In genomic region chr2L:2855773-2856615, dm6 we compare ENCODE assay signal across 1 fruit fly cellular context.
TF ChIP-seq lines count a peak whose summit lies in the region.

Gene CG3104, minus strand, starts transcription at chr2L:2855778.
Gene RpS21, plus strand, starts transcription at chr2L:2856070.

TF ChIP-seq in whole organism, embryonic, 481 proteins besides CTCF, POLR2A, EP300 and RAD21 (continued from another document and continues in another):
- TF ChIP-seq CG14441 (GFP tag; IDR thresholded peaks at IDR 0.05; lab: Robert Waterston, UW) (peak; percentile 88), CG6175 (GFP tag; IDR thresholded peaks at IDR 0.05; lab: Robert Waterston, UW) (peak; percentile 87), Trl (optimal IDR thresholded peaks at IDR 0.05; lab: Kevin White, UChicago) (no peak), Trl (GFP tag; optimal IDR thresholded peaks at IDR 0.05; lab: Kevin White, UChicago) (peak; percentile 93), zen (tag; optimal IDR thresholded peaks at IDR 0.05; lab: Kevin White, UChicago) (peak; percentile 61), CG17829 (tag; optimal IDR thresholded peaks at IDR 0.05; lab: Kevin White, UChicago) (peak; percentile 82), Gsc (GFP tag; IDR thresholded peaks at IDR 0.05; lab: Robert Waterston, UW) (no peak), emc (GFP tag; optimal IDR thresholded peaks at IDR 0.05; lab: Kevin White, UChicago) (peak; percentile 88), CG6683 (GFP tag; optimal IDR thresholded peaks at IDR 0.05; lab: Kevin White, UChicago) (peak; percentile 61), CG9876 (GFP tag; optimal IDR thresholded peaks at IDR 0.05; lab: Kevin White, UChicago) (peak; percentile 93), Hr51 (GFP tag; optimal IDR thresholded peaks at IDR 0.05; lab: Kevin White, UChicago) (peak; percentile 53 to 83), CG2875 (GFP tag; optimal IDR thresholded peaks at IDR 0.05; lab: Kevin White, UChicago) (peak; percentile 77), Usf (GFP tag; optimal IDR thresholded peaks at IDR 0.05; lab: Kevin White, UChicago) (peak; percentile 85), CG12769 (tag; optimal IDR thresholded peaks at IDR 0.05; lab: Kevin White, UChicago) (peak; percentile 38), vnd (GFP tag; IDR thresholded peaks at IDR 0.05; lab: Robert Waterston, UW; ENCODE audit: partially characterized antibody) (no peak), CG11723 (GFP tag; optimal IDR thresholded peaks at IDR 0.05; lab: Kevin White, UChicago) (peak; percentile 88), repo (GFP tag; optimal IDR thresholded peaks at IDR 0.05; lab: Kevin White, UChicago) (peak; percentile 80), Hand (GFP tag; optimal IDR thresholded peaks at IDR 0.05; lab: Kevin White, UChicago) (peak; percentile 15), Oaz (GFP tag; IDR thresholded peaks at IDR 0.05; lab: Robert Waterston, UW) (peak; percentile 75), Fer2 (tag; optimal IDR thresholded peaks at IDR 0.05; lab: Kevin White, UChicago) (peak; percentile 74), Xrp1 (GFP tag; IDR thresholded peaks at IDR 0.05; lab: Robert Waterston, UW) (peak; percentile 60), CG6272 (GFP tag; IDR thresholded peaks at IDR 0.05; lab: Robert Waterston, UW) (peak; percentile 68), B-H1 (GFP tag; IDR thresholded peaks at IDR 0.05; lab: Robert Waterston, UW) (peak; percentile 76), CG7928 (GFP tag; optimal IDR thresholded peaks at IDR 0.05; lab: Kevin White, UChicago) (peak; percentile 68), CG8089 (GFP tag; optimal IDR thresholded peaks at IDR 0.05; lab: Kevin White, UChicago) (peak; percentile 83), CG33557 (GFP tag; optimal IDR thresholded peaks at IDR 0.05; lab: Kevin White, UChicago) (peak; percentile 73), CG11696 (GFP tag; IDR thresholded peaks at IDR 0.05; lab: Robert Waterston, UW) (peak; percentile 66), CG32767 (GFP tag; IDR thresholded peaks at IDR 0.05; lab: Robert Waterston, UW) (peak; percentile 63; the same call in 1 of the 2 replicates), CG11093 (GFP tag; IDR thresholded peaks at IDR 0.05; lab: Robert Waterston, UW) (peak; percentile 62; the same call in 2 of the 3 replicates), CG12299 (tag; optimal IDR thresholded peaks at IDR 0.05; lab: Kevin White, UChicago) (peak; percentile 44), Poxn (GFP tag; IDR thresholded peaks at IDR 0.05; lab: Robert Waterston, UW) (0 out of 2 replicates have a peak, but pooled peaks have one; percentile 55), CG7987 (GFP tag; optimal IDR thresholded peaks at IDR 0.05; lab: Kevin White, UChicago) (peak; percentile 96), CG4820 (GFP tag; optimal IDR thresholded peaks at IDR 0.05; lab: Kevin White, UChicago) (peak; percentile 72), NC2α (GFP tag; optimal IDR thresholded peaks at IDR 0.05; lab: Kevin White, UChicago) (peak; percentile 64), sr (GFP tag; IDR thresholded peaks at IDR 0.05; lab: Robert Waterston, UW) (peak; percentile 91), CG15601 (tag; optimal IDR thresholded peaks at IDR 0.05; lab: Kevin White, UChicago) (peak; percentile 87), CG6254 (GFP tag; optimal IDR thresholded peaks at IDR 0.05; lab: Kevin White, UChicago) (peak; percentile 46), Camta (GFP tag; optimal IDR thresholded peaks at IDR 0.05; lab: Kevin White, UChicago) (peak; percentile 88), cwo (GFP tag; optimal IDR thresholded peaks at IDR 0.05; lab: Kevin White, UChicago) (peak; percentile 63), dpn (GFP tag; optimal IDR thresholded peaks at IDR 0.05; lab: Kevin White, UChicago) (peak; percentile 79 to 87), CG1024 (GFP tag; IDR thresholded peaks at IDR 0.05; lab: Robert Waterston, UW) (peak; percentile 92), dmrt11E (tag; optimal IDR thresholded peaks at IDR 0.05; lab: Kevin White, UChicago) (peak; percentile 65), CG12104 (GFP tag; optimal IDR thresholded peaks at IDR 0.05; lab: Kevin White, UChicago) (peak; percentile 87), Lhr (GFP tag; optimal IDR thresholded peaks at IDR 0.05; lab: Kevin White, UChicago) (peak; percentile 96), CG17328 (GFP tag; IDR thresholded peaks at IDR 0.05; lab: Robert Waterston, UW) (peak; percentile 92), CG12942 (GFP tag; optimal IDR thresholded peaks at IDR 0.05; lab: Kevin White, UChicago) (peak; percentile 76), CG10321 (GFP tag; IDR thresholded peaks at IDR 0.05; lab: Robert Waterston, UW) (peak; percentile 71; the same call in 1 of the 2 replicates), CG8944 (GFP tag; optimal IDR thresholded peaks at IDR 0.05; lab: Kevin White, UChicago) (peak; percentile 83), CG6689 (GFP tag; IDR thresholded peaks at IDR 0.05; lab: Robert Waterston, UW) (peak; percentile 62), CG16779 (GFP tag; IDR thresholded peaks at IDR 0.05; lab: Robert Waterston, UW) (peak; percentile 94), pita (GFP tag; optimal IDR thresholded peaks at IDR 0.05; lab: Kevin White, UChicago) (no peak), Dfd (GFP tag; optimal IDR thresholded peaks at IDR 0.05; lab: Kevin White, UChicago) (no peak), hkb (optimal IDR thresholded peaks at IDR 0.05; lab: Kevin White, UChicago) (peak; percentile 87), hkb (GFP tag; IDR thresholded peaks at IDR 0.05; lab: Robert Waterston, UW) (peak; percentile 65; the same call in 1 of the 2 replicates), pb (GFP tag; optimal IDR thresholded peaks at IDR 0.05; lab: Kevin White, UChicago) (peak; percentile 71), CG7839 (tag; optimal IDR thresholded peaks at IDR 0.05; lab: Kevin White, UChicago) (peak; percentile 75), CG4707 (GFP tag; optimal IDR thresholded peaks at IDR 0.05; lab: Kevin White, UChicago) (peak; percentile 69), eyg (GFP tag; optimal IDR thresholded peaks at IDR 0.05; lab: Kevin White, UChicago) (peak; percentile 84), HHEX (GFP tag; optimal IDR thresholded peaks at IDR 0.05; lab: Kevin White, UChicago) (peak; percentile 93), sug (tag; optimal IDR thresholded peaks at IDR 0.05; lab: Kevin White, UChicago) (peak; percentile 86), klu (GFP tag; IDR thresholded peaks at IDR 0.05; lab: Robert Waterston, UW) (peak; percentile 72), psq (GFP tag; optimal IDR thresholded peaks at IDR 0.05; lab: Kevin White, UChicago) (peak; percentile 64), chn (GFP tag; optimal IDR thresholded peaks at IDR 0.05; lab: Kevin White, UChicago) (peak; percentile 77), CG14014 (GFP tag; IDR thresholded peaks at IDR 0.05; lab: Robert Waterston, UW) (peak; percentile 86), CG1792 (GFP tag; optimal IDR thresholded peaks at IDR 0.05; lab: Kevin White, UChicago) (peak; percentile 80), Myb (GFP tag; optimal IDR thresholded peaks at IDR 0.05; lab: Kevin White, UChicago) (peak; percentile 65), Bgb (GFP tag; IDR thresholded peaks at IDR 0.05; lab: Robert Waterston, UW; ENCODE audit: partially characterized antibody) (peak; percentile 29), CG18619 (GFP tag; optimal IDR thresholded peaks at IDR 0.05; lab: Kevin White, UChicago) (peak; percentile 93), B-H2 (GFP tag; optimal IDR thresholded peaks at IDR 0.05; lab: Kevin White, UChicago) (peak; percentile 96), CG7271 (tag; optimal IDR thresholded peaks at IDR 0.05; lab: Kevin White, UChicago) (peak; percentile 47), jing (GFP tag; optimal IDR thresholded peaks at IDR 0.05; lab: Kevin White, UChicago) (peak; percentile 39), CG13287 (GFP tag; IDR thresholded peaks at IDR 0.05; lab: Robert Waterston, UW; ENCODE audit: partially characterized antibody) (peak; percentile 9; the same call in 1 of the 2 replicates), ase (GFP tag; IDR thresholded peaks at IDR 0.05; lab: Robert Waterston, UW) (peak; percentile 92), Optix (GFP tag; IDR thresholded peaks at IDR 0.05; lab: Robert Waterston, UW) (peak; percentile 82), shn (GFP tag; optimal IDR thresholded peaks at IDR 0.05; lab: Kevin White, UChicago) (peak; percentile 81), CG1603 (tag; optimal IDR thresholded peaks at IDR 0.05; lab: Kevin White, UChicago) (peak; percentile 75), en (GFP tag; optimal IDR thresholded peaks at IDR 0.05; lab: Kevin White, UChicago) (peak; percentile 29), CG10979 (tag; optimal IDR thresholded peaks at IDR 0.05; lab: Kevin White, UChicago) (peak; percentile 59), zfh1 (GFP tag; IDR thresholded peaks at IDR 0.05; lab: Robert Waterston, UW) (peak; percentile 93), salm (tag; optimal IDR thresholded peaks at IDR 0.05; lab: Kevin White, UChicago) (no peak), Abd-B (GFP tag; optimal IDR thresholded peaks at IDR 0.05; lab: Kevin White, UChicago) (peak; percentile 26), Ssrp (tag; optimal IDR thresholded peaks at IDR 0.05; lab: Kevin White, UChicago) (peak; percentile 66), CG6765 (GFP tag; optimal IDR thresholded peaks at IDR 0.05; lab: Kevin White, UChicago) (peak; percentile 92), Atf6 (GFP tag; IDR thresholded peaks at IDR 0.05; lab: Robert Waterston, UW) (peak; percentile 82), croc (GFP tag; conservative IDR thresholded peaks at IDR 0.05; lab: Robert Waterston, UW) (peak; percentile 58), lab (GFP tag; optimal IDR thresholded peaks at IDR 0.05; lab: Kevin White, UChicago) (peak; percentile 95), CG15269 (tag; optimal IDR thresholded peaks at IDR 0.05; lab: Kevin White, UChicago) (peak; percentile 72), Aef1 (GFP tag; IDR thresholded peaks at IDR 0.05; lab: Robert Waterston, UW) (peak; percentile 88), PHDP (tag; optimal IDR thresholded peaks at IDR 0.05; lab: Kevin White, UChicago) (peak; percentile 57), Sry-δ (GFP tag; optimal IDR thresholded peaks at IDR 0.05; lab: Kevin White, UChicago) (peak; percentile 59), schlank (tag; optimal IDR thresholded peaks at IDR 0.05; lab: Kevin White, UChicago) (peak; percentile 83), aop (GFP tag; IDR thresholded peaks at IDR 0.05; lab: Robert Waterston, UW) (no peak), cato (GFP tag; optimal IDR thresholded peaks at IDR 0.05; lab: Kevin White, UChicago; ENCODE audit: borderline replicate concordance) (no peak), CG32532 (GFP tag; IDR thresholded peaks at IDR 0.05; lab: Robert Waterston, UW) (peak; percentile 95), CG9797 (GFP tag; optimal IDR thresholded peaks at IDR 0.05; lab: Kevin White, UChicago) (peak; percentile 95), CG1647 (GFP tag; optimal IDR thresholded peaks at IDR 0.05; lab: Kevin White, UChicago) (peak; percentile 82), CG15696 (tag; optimal IDR thresholded peaks at IDR 0.05; lab: Kevin White, UChicago) (peak; percentile 69), CG34422 (GFP tag; IDR thresholded peaks at IDR 0.05; lab: Robert Waterston, UW) (peak; percentile 94), Opbp (GFP tag; IDR thresholded peaks at IDR 0.05; lab: Robert Waterston, UW; ENCODE audit: partially characterized antibody) (peak; percentile 100), Gug (GFP tag; IDR thresholded peaks at IDR 0.05; lab: Robert Waterston, UW) (peak; percentile 88), CG7786 (GFP tag; optimal IDR thresholded peaks at IDR 0.05; lab: Kevin White, UChicago) (peak; percentile 77), CG1832 (GFP tag; optimal IDR thresholded peaks at IDR 0.05; lab: Kevin White, UChicago) (no peak), MTF-1 (GFP tag; optimal IDR thresholded peaks at IDR 0.05; lab: Kevin White, UChicago; ENCODE audit: borderline replicate concordance) (peak; percentile 94), Meics (GFP tag; optimal IDR thresholded peaks at IDR 0.05; lab: Kevin White, UChicago) (peak; percentile 92), sens (GFP tag; lab: Kevin White, UChicago) (peak; percentile 96), CG13123 (GFP tag; optimal IDR thresholded peaks at IDR 0.05; lab: Kevin White, UChicago) (peak; percentile 100), CG6813 (GFP tag; optimal IDR thresholded peaks at IDR 0.05; lab: Kevin White, UChicago) (peak; percentile 67), CG4854 (GFP tag; optimal IDR thresholded peaks at IDR 0.05; lab: Kevin White, UChicago) (peak; percentile 75), Deaf1 (tag; optimal IDR thresholded peaks at IDR 0.05; lab: Kevin White, UChicago) (peak; percentile 61), Atf3 (GFP tag; optimal IDR thresholded peaks at IDR 0.05; lab: Kevin White, UChicago) (peak; percentile 76), CG31365 (tag; optimal IDR thresholded peaks at IDR 0.05; lab: Kevin White, UChicago) (peak; percentile 65), TFAM (GFP tag; optimal IDR thresholded peaks at IDR 0.05; lab: Kevin White, UChicago) (peak; percentile 28), pros (GFP tag; optimal IDR thresholded peaks at IDR 0.05; lab: Kevin White, UChicago) (no peak), unpg (GFP tag; optimal IDR thresholded peaks at IDR 0.05; lab: Kevin White, UChicago) (peak; percentile 56), CG13424 (tag; optimal IDR thresholded peaks at IDR 0.05; lab: Kevin White, UChicago) (peak; percentile 79), dati (GFP tag; IDR thresholded peaks at IDR 0.05; lab: Robert Waterston, UW) (peak; percentile 75), CG5953 (GFP tag; IDR thresholded peaks at IDR 0.05; lab: Robert Waterston, UW) (peak; percentile 92), Taf1 (GFP tag; IDR thresholded peaks at IDR 0.05; lab: Robert Waterston, UW) (peak; percentile 78), HmgD (GFP tag; optimal IDR thresholded peaks at IDR 0.05; lab: Kevin White, UChicago) (peak; percentile 61), CG11398 (GFP tag; optimal IDR thresholded peaks at IDR 0.05; lab: Kevin White, UChicago) (peak; percentile 73), hb (GFP tag; IDR thresholded peaks at IDR 0.05; lab: Robert Waterston, UW; ENCODE audit: partially characterized antibody) (no peak), CG7357 (GFP tag; IDR thresholded peaks at IDR 0.05; lab: Robert Waterston, UW) (peak; percentile 70; the same call in 2 of the 3 replicates), CG2129 (GFP tag; IDR thresholded peaks at IDR 0.05; lab: Robert Waterston, UW; ENCODE audit: partially characterized antibody) (no peak), CG14667 (GFP tag; IDR thresholded peaks at IDR 0.05; lab: Robert Waterston, UW) (peak; percentile 86), ewg (GFP tag; optimal IDR thresholded peaks at IDR 0.05; lab: Kevin White, UChicago) (peak; percentile 83), luna (GFP tag; optimal IDR thresholded peaks at IDR 0.05; lab: Kevin White, UChicago) (peak; percentile 50), Blimp-1 (GFP tag; optimal IDR thresholded peaks at IDR 0.05; lab: Kevin White, UChicago) (peak; percentile 48), CG10431 (GFP tag; optimal IDR thresholded peaks at IDR 0.05; lab: Kevin White, UChicago) (peak; percentile 93), MESR4 (GFP tag; optimal IDR thresholded peaks at IDR 0.05; lab: Kevin White, UChicago) (peak; percentile 98), CG5245 (GFP tag; optimal IDR thresholded peaks at IDR 0.05; lab: Kevin White, UChicago) (peak; percentile 88)
